Worm (Caenorhabditis elegans) whole organism, L4 larva: ENCODE measurements around the gene srlf-32.

Experiments
- T26A8.4 ChIP-seq: fragments of 200-800 bp; sonication (Bioruptor generic); IDR thresholded peaks from 2 replicates; pipeline ENCODE4 v1.3.6; 2022; ENCODE audit warnings: missing genetic modification characterization, missing compliant biosample characterization
- Y105C5A.15 ChIP-seq: fragments of 200-800 bp; sonication (Bioruptor generic); IDR thresholded peaks from 2 replicates; pipeline ENCODE4 v1.3.6; 2022; ENCODE audit warnings: missing genetic modification characterization, missing compliant biosample characterization
- Y48G9A.11 ChIP-seq: fragments of 200-800 bp; sonication (Bioruptor generic); IDR thresholded peaks from 2 replicates; pipeline ENCODE4 v1.3.6; 2022; ENCODE audit warnings: missing genetic modification reagents, missing genetic modification characterization, missing compliant biosample characterization
- Y5F2A.4 ChIP-seq: fragments of 200-800 bp; sonication (Bioruptor generic); optimal IDR thresholded peaks from 2 replicates; lab custom pipeline; 2018; ENCODE audit warnings: mild to moderate bottlenecking, missing genetic modification characterization, missing compliant biosample characterization
- Y75B8A.6 ChIP-seq: fragments of 200-800 bp; sonication (Bioruptor generic); IDR thresholded peaks from 2 replicates; pipeline ENCODE4 v1.3.6; 2022; ENCODE audit warnings: missing genetic modification reagents, missing genetic modification characterization, missing compliant biosample characterization
- aha-1 ChIP-seq: fragments of 150-350 bp; peaks from one replicate; lab custom pipeline; 2014; ENCODE audit warnings: missing biosample characterization, missing genetic modification characterization
- attf-4 ChIP-seq: sonication (generic microtip); optimal IDR thresholded peaks from 3 replicates; lab custom pipeline; 2017; ENCODE audit warnings: missing biosample characterization, missing genetic modification characterization
- ceh-20 ChIP-seq: fragments of 200-800 bp; sonication (Bioruptor generic); IDR thresholded peaks from 2 replicates; pipeline ENCODE4 v1.3.6; 2022; ENCODE audit warnings: missing genetic modification reagents, missing genetic modification characterization, missing compliant biosample characterization
- ceh-44 ChIP-seq: fragments of 200-800 bp; sonication (Bioruptor generic); IDR thresholded peaks from 2 replicates; pipeline ENCODE4 v1.3.6; 2022; ENCODE audit warnings: missing genetic modification reagents, missing genetic modification characterization, missing compliant biosample characterization
- ces-1 ChIP-seq: fragments of 150-350 bp; sonication (generic microtip); optimal IDR thresholded peaks from 4 replicates; lab custom pipeline; 2014; ENCODE audit warnings: missing biosample characterization, missing genetic modification reagents, missing genetic modification characterization
- ctbp-1 ChIP-seq: fragments of 200-800 bp; sonication (Bioruptor generic); IDR thresholded peaks from 2 replicates; pipeline ENCODE4 v1.3.6; 2022; ENCODE audit warnings: missing genetic modification reagents, missing genetic modification characterization, missing compliant biosample characterization
- daf-12 ChIP-seq: fragments of 150-350 bp; optimal IDR thresholded peaks from 2 replicates; lab custom pipeline; 2014; ENCODE audit warnings: missing biosample characterization, missing genetic modification reagents, missing genetic modification characterization
- daf-19 ChIP-seq: fragments of 200-800 bp; sonication (Bioruptor generic); conservative IDR thresholded peaks from 2 replicates; pipeline ENCODE4 v1.3.6; 2022; ENCODE audit warnings: missing genetic modification characterization, missing compliant biosample characterization
- dmd-6 ChIP-seq: fragments of 200-800 bp; sonication (Bioruptor generic); IDR thresholded peaks from 2 replicates; pipeline ENCODE4 v1.3.6; 2022; ENCODE audit warnings: missing genetic modification reagents, missing genetic modification characterization, missing compliant biosample characterization
- dmd-9 ChIP-seq: fragments of 200-800 bp; sonication (Bioruptor generic); IDR thresholded peaks from 2 replicates; pipeline ENCODE4 v1.3.6; 2022; ENCODE audit warnings: missing genetic modification reagents, missing genetic modification characterization, missing compliant biosample characterization
- dpl-1 ChIP-seq: fragments of 150-350 bp; optimal IDR thresholded peaks from 2 replicates; lab custom pipeline; 2014; ENCODE audit warnings: missing biosample characterization, missing genetic modification reagents, missing genetic modification characterization
- duxl-1 ChIP-seq: sonication (generic microtip); optimal IDR thresholded peaks from 2 replicates; lab custom pipeline; 2016; ENCODE audit warnings: mild to moderate bottlenecking, missing genetic modification characterization, moderate library complexity, missing compliant biosample characterization; ENCODE audit not compliant: poor library complexity
- dve-1 ChIP-seq: sonication (generic microtip); optimal IDR thresholded peaks from 2 replicates; lab custom pipeline; 2017; ENCODE audit warnings: antibody characterized with exemption, mild to moderate bottlenecking, missing genetic modification characterization, missing compliant biosample characterization; ENCODE audit not compliant: insufficient read depth
- egl-27 ChIP-seq: sonication (generic microtip); optimal IDR thresholded peaks from 3 replicates; lab custom pipeline; 2017; ENCODE audit warnings: missing biosample characterization, missing genetic modification reagents, missing genetic modification characterization
- egl-43 ChIP-seq: fragments of 200-800 bp; sonication (Bioruptor generic); IDR thresholded peaks from 2 replicates; pipeline ENCODE4 v1.3.6; 2022; ENCODE audit warnings: missing genetic modification reagents, missing genetic modification characterization, missing compliant biosample characterization
- fkh-10 ChIP-seq: fragments of 150-350 bp; optimal IDR thresholded peaks from 2 replicates; lab custom pipeline; 2014; ENCODE audit warnings: missing biosample characterization, missing genetic modification reagents, missing genetic modification characterization
- hif-1 ChIP-seq, 2 experiments: sonication (generic microtip); optimal IDR thresholded peaks; 2 replicates each; lab custom pipeline; 2016 to 2017; ENCODE audit warnings: missing compliant biosample characterization in 2 of 2, missing genetic modification characterization in 2 of 2, missing genetic modification reagents in 2 of 2, missing genotype in 2 of 2, mild to moderate bottlenecking in 1 of 2
- hlh-11 ChIP-seq: fragments of 200-800 bp; sonication (Bioruptor generic); optimal IDR thresholded peaks from 2 replicates; lab custom pipeline; 2018; ENCODE audit warnings: mild to moderate bottlenecking, missing genetic modification characterization, missing compliant biosample characterization
- hmg-1.1 ChIP-seq: fragments of 200-800 bp; sonication (Bioruptor generic); IDR thresholded peaks from 2 replicates; pipeline ENCODE4 v1.3.6; 2022; ENCODE audit warnings: missing genetic modification reagents, missing genetic modification characterization, missing compliant biosample characterization
- lim-7 ChIP-seq: fragments of 200-800 bp; sonication (Bioruptor generic); IDR thresholded peaks from 2 replicates; pipeline ENCODE4 v1.3.6; 2022; ENCODE audit warnings: missing genetic modification characterization, missing compliant biosample characterization
- lin-1 ChIP-seq: fragments of 200-800 bp; sonication (Bioruptor generic); IDR thresholded peaks from 2 replicates; pipeline ENCODE4 v1.3.6; 2022; ENCODE audit warnings: missing genetic modification reagents, missing genetic modification characterization, missing compliant biosample characterization
- lin-29 ChIP-seq: fragments of 200-800 bp; sonication (Bioruptor generic); IDR thresholded peaks from 2 replicates; pipeline ENCODE4 v1.3.6; 2022; ENCODE audit warnings: missing genetic modification reagents, missing genetic modification characterization, missing compliant biosample characterization
- lin-38 ChIP-seq: fragments of 200-800 bp; sonication (Bioruptor generic); IDR thresholded peaks from 2 replicates; pipeline ENCODE4 v1.3.6; 2022; ENCODE audit warnings: missing genetic modification reagents, missing genetic modification characterization, missing compliant biosample characterization
- madf-5 ChIP-seq, 2 experiments: fragments of 200-800 bp; sonication (Bioruptor generic); IDR thresholded peaks; 2 replicates each; pipeline ENCODE4 v1.3.6; 2022; ENCODE audit warnings: missing compliant biosample characterization in 2 of 2, missing genetic modification characterization in 2 of 2
- mxl-3 ChIP-seq: fragments of 200-800 bp; sonication (Bioruptor generic); optimal IDR thresholded peaks from 2 replicates; lab custom pipeline; 2018; ENCODE audit warnings: mild to moderate bottlenecking, missing genetic modification characterization, missing compliant biosample characterization
- nhr-102 ChIP-seq: sonication (generic microtip); optimal IDR thresholded peaks from 2 replicates; lab custom pipeline; 2016; ENCODE audit warnings: mild to moderate bottlenecking, missing genetic modification characterization, moderate library complexity, missing compliant biosample characterization
- nhr-111 ChIP-seq: fragments of 200-800 bp; sonication (Bioruptor generic); optimal IDR thresholded peaks from 2 replicates; lab custom pipeline; 2018; ENCODE audit warnings: mild to moderate bottlenecking, missing genetic modification characterization, missing compliant biosample characterization
- nhr-237 ChIP-seq: sonication (generic microtip); optimal IDR thresholded peaks from 2 replicates; lab custom pipeline; 2017; ENCODE audit warnings: missing biosample characterization, missing genetic modification characterization
- nhr-42 ChIP-seq: fragments of 200-800 bp; sonication (Bioruptor generic); IDR thresholded peaks from 2 replicates; pipeline ENCODE4 v1.3.6; 2022; ENCODE audit warnings: missing genetic modification characterization, missing compliant biosample characterization
- nhr-48 ChIP-seq: sonication (generic microtip); optimal IDR thresholded peaks from 2 replicates; lab custom pipeline; 2016; ENCODE audit warnings: mild to moderate bottlenecking, missing genetic modification characterization, missing compliant biosample characterization
- nhr-6 ChIP-seq: fragments of 150-350 bp; optimal IDR thresholded peaks from 2 replicates; lab custom pipeline; 2014; ENCODE audit warnings: missing biosample characterization, missing genetic modification characterization
- pha-4 ChIP-seq, 2 experiments: fragments of 150-350 bp in 1 of 2; fragments of 200-800 bp in 1 of 2; sonication (Bioruptor generic) in 1 of 2; IDR thresholded peaks in 1 of 2; optimal IDR thresholded peaks in 1 of 2; 2 replicates each; pipeline versions ENCODE4 v1.3.6 to Lab custom; 2014 to 2022; ENCODE audit warnings: missing genetic modification characterization in 2 of 2, missing genetic modification reagents in 2 of 2, missing biosample characterization in 1 of 2, missing compliant biosample characterization in 1 of 2
- php-3 ChIP-seq: fragments of 200-800 bp; sonication (Bioruptor generic); IDR thresholded peaks from 2 replicates; pipeline ENCODE4 v1.3.6; 2022; ENCODE audit warnings: missing genetic modification reagents, missing genetic modification characterization, missing compliant biosample characterization
- pqm-1 ChIP-seq: sonication (generic microtip); optimal IDR thresholded peaks from 2 replicates; lab custom pipeline; 2017; ENCODE audit warnings: missing biosample characterization, missing genetic modification characterization
- skn-1 ChIP-seq: fragments of 150-350 bp; optimal IDR thresholded peaks from 2 replicates; lab custom pipeline; 2014; ENCODE audit warnings: missing biosample characterization, missing genetic modification characterization
- snpc-1.2 ChIP-seq: fragments of 200-800 bp; sonication (Bioruptor generic); IDR thresholded peaks from 2 replicates; pipeline ENCODE4 v1.3.6; 2022; ENCODE audit warnings: missing genetic modification reagents, missing genetic modification characterization, missing compliant biosample characterization
- spr-1 ChIP-seq: sonication (generic microtip); optimal IDR thresholded peaks from 2 replicates; lab custom pipeline; 2016; ENCODE audit warnings: mild to moderate bottlenecking, missing genetic modification characterization, missing compliant biosample characterization
- tra-1 ChIP-seq: fragments of 200-800 bp; sonication (Bioruptor generic); IDR thresholded peaks from 2 replicates; pipeline ENCODE4 v1.3.6; 2022; ENCODE audit warnings: missing genetic modification reagents, missing genetic modification characterization, missing compliant biosample characterization
- unc-62 ChIP-seq, 3 experiments: fragments of 150-350 bp in 1 of 3; sonication (generic microtip); optimal IDR thresholded peaks in 2 of 3; peaks in 1 of 3; 1 replicate in 1 of 3; 2 replicates in 2 of 3; lab custom pipeline; 2014 to 2017; ENCODE audit warnings: missing biosample characterization in 3 of 3, missing genetic modification characterization in 3 of 3, missing genetic modification reagents in 3 of 3, missing genotype in 1 of 3
- vab-7 ChIP-seq: fragments of 200-800 bp; sonication (Bioruptor generic); IDR thresholded peaks from 2 replicates; pipeline ENCODE4 v1.3.6; 2022; ENCODE audit warnings: missing genetic modification reagents, missing genetic modification characterization, missing compliant biosample characterization
- zfp-3 ChIP-seq: fragments of 200-800 bp; sonication (Bioruptor generic); conservative IDR thresholded peaks from 2 replicates; pipeline ENCODE4 v1.3.6; 2022; ENCODE audit warnings: missing genetic modification reagents, missing genetic modification characterization, missing compliant biosample characterization
- ztf-11 ChIP-seq: fragments of 150-350 bp; optimal IDR thresholded peaks from 2 replicates; lab custom pipeline; 2014; ENCODE audit warnings: missing biosample characterization, missing genetic modification characterization

The srlf-32 gene

DNA sequence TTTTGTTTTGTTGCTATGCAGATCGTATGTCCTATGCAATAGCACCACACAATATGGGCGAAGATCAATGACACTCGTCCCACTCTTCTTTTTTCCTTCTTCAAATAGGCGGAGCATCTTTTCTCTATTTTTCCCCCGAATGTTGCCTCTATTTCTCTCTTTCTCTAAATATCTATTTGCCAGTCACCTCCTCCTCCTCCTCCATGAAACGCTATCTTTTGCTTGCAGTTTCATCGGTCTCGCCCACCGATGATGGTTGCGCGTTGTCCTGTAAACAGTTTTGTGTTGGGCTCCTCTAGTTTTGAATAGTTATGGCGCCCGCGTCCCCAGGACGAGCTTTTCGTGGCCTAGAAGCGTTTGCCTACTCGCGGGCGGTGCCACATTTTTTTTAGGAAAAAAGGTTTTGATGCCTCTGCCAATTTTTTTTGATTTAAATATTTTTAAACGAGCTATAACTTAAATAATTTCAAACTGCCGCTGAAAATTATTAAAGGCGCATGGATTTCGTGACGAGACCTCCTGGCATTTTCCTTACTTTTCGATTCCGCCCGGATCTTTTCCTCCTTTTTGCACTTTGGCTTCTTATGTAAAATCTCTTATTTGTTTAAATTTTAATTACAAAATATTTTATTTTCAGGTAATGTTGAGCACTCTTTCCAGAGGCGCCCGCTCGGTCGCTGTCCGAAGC is 26.9 kb downstream of the srlf-32 start, which contains the start of gene gdh-1 (continued):
- TF ChIP-seq attf-4 (tag; lab: Kevin White, UChicago): no peak
- no peak for TF ChIP-seq dmd-9
- no peak for TF ChIP-seq nhr-237 (tag; lab: Kevin White, UChicago)
- TF ChIP-seq hmg-1.1: peak; percentile 50
- TF ChIP-seq dpl-1 (GFP tag; lab: Kevin White, UChicago): no peak
- no peak for TF ChIP-seq T26A8.4 (GFP tag; lab: Robert Waterston, UW)
- no peak for TF ChIP-seq egl-43 (GFP tag; lab: Robert Waterston, UW)
- no peak for TF ChIP-seq Y48G9A.11
- no peak for TF ChIP-seq fkh-10 (GFP tag; lab: Kevin White, UChicago)
- no peak for TF ChIP-seq egl-27 (tag; lab: Kevin White, UChicago)
- no peak for TF ChIP-seq lin-1 (GFP tag; lab: Robert Waterston, UW)
- no peak for TF ChIP-seq nhr-48 (tag; lab: Kevin White, UChicago)
- no peak for TF ChIP-seq nhr-6 (tag; lab: Kevin White, UChicago)
- TF ChIP-seq ceh-44 (GFP tag; lab: Robert Waterston, UW): no peak
- TF ChIP-seq pha-4 (GFP tag; IDR thresholded peaks at IDR 0.05; lab: Robert Waterston, UW): no peak
- peak; percentile 35 for TF ChIP-seq pha-4 (tag; optimal IDR thresholded peaks at IDR 0.05; lab: Kevin White, UChicago)
- TF ChIP-seq Y75B8A.6: no peak
- no peak for TF ChIP-seq nhr-42 (GFP tag; lab: Robert Waterston, UW)
- TF ChIP-seq aha-1 (tag; lab: Kevin White, UChicago): peak; percentile 93
- no peak for TF ChIP-seq daf-12 (tag; lab: Kevin White, UChicago)
- peak; percentile 66 for TF ChIP-seq hlh-11 (tag; lab: Kevin White, UChicago)
- no peak for TF ChIP-seq ztf-11 (tag; lab: Kevin White, UChicago)
- TF ChIP-seq Y5F2A.4 (GFP tag; lab: Kevin White, UChicago): no peak
- TF ChIP-seq Y105C5A.15 (GFP tag; lab: Robert Waterston, UW): no peak
- no peak for TF ChIP-seq madf-5 (GFP tag; IDR thresholded peaks at IDR 0.05; lab: Robert Waterston, UW)
- 0 out of 2 replicates have a peak, but pooled peaks have one; percentile 23 for TF ChIP-seq ceh-20 (GFP tag; lab: Robert Waterston, UW)
- no peak for TF ChIP-seq lin-38
- TF ChIP-seq dmd-6 (GFP tag; lab: Robert Waterston, UW): peak; percentile 56
- no peak for TF ChIP-seq zfp-3 (GFP tag; lab: Robert Waterston, UW)
- TF ChIP-seq nhr-102 (tag; lab: Kevin White, UChicago): no peak
- TF ChIP-seq ces-1 (GFP tag; lab: Kevin White, UChicago): no peak
- no peak for TF ChIP-seq unc-62 (GFP tag; optimal IDR thresholded peaks at IDR 0.05 in 1 of 2; lab: Kevin White, UChicago)
- TF ChIP-seq unc-62 (tag; optimal IDR thresholded peaks at IDR 0.05; lab: Kevin White, UChicago): no peak

DNA sequence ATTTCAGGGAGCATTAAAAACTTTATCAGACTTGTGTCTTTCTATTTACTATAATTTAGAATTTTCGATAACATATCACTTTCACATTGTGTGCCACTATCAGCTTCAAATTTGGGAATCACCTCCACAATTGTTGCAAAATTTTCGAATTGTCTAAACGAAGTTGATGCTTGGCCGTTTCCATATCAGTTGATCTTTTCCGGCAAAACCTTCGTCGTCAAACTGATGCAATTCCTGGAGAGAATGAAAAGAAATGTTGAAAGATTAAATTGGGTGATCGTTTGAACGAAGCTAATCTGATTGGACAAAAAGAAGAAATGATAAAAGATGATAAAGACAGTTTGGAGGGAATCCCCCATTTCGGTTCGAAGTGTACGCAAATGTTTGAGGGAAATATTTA is 29.8 kb downstream of the srlf-32 start:
- TF ChIP-seq skn-1 (tag; lab: Kevin White, UChicago) (no peak), lin-38 (peak; percentile 46), nhr-111 (GFP tag; lab: Kevin White, UChicago) (no peak), php-3 (GFP tag; lab: Robert Waterston, UW) (0 out of 2 replicates have a peak, but pooled peaks have one; percentile 34), vab-7 (no peak), snpc-1.2 (GFP tag; lab: Robert Waterston, UW) (no peak), Y105C5A.15 (GFP tag; lab: Robert Waterston, UW) (no peak), dve-1 (tag; lab: Kevin White, UChicago) (peak; percentile 84), dmd-6 (GFP tag; lab: Robert Waterston, UW) (peak; percentile 94), ctbp-1 (GFP tag; lab: Robert Waterston, UW) (no peak), duxl-1 (no peak), spr-1 (tag; lab: Kevin White, UChicago) (no peak), hif-1 (tag; optimal IDR thresholded peaks at IDR 0.05; lab: Kevin White, UChicago) (peak in 1 of 2 experiments; percentile 2), mxl-3 (peak; percentile 51), nhr-48 (tag; lab: Kevin White, UChicago) (peak; percentile 86), lin-29 (GFP tag; lab: Robert Waterston, UW) (no peak), tra-1 (peak; percentile 65), pqm-1 (peak; percentile 90), aha-1 (tag; lab: Kevin White, UChicago) (peak; percentile 95), nhr-102 (tag; lab: Kevin White, UChicago) (peak; percentile 33), daf-19 (GFP tag; lab: Robert Waterston, UW) (no peak), lim-7 (GFP tag; lab: Robert Waterston, UW) (no peak), Y75B8A.6 (peak; percentile 69; the same call in 1 of the 2 replicates)
